Worm (Caenorhabditis elegans) whole organism, L1 larva: Measurements from ENCODE around the gene pfd-2.

Experiments
- C34B4.2 ChIP-seq: sonication (generic microtip); optimal IDR thresholded peaks from 2 replicates; lab custom pipeline; 2017; ENCODE audit warnings: mild to moderate bottlenecking, missing genetic modification characterization, missing compliant biosample characterization
- ama-1 ChIP-seq: fragments of 150-350 bp; optimal IDR thresholded peaks from 2 replicates; lab custom pipeline; 2014
- ceh-82 ChIP-seq, 3 experiments: fragments of 150-350 bp in 1 of 3; sonication (generic microtip) in 2 of 3; optimal IDR thresholded peaks; 2 replicates each; lab custom pipeline; 2014 to 2017; ENCODE audit warnings: missing biosample characterization in 3 of 3, missing genetic modification characterization in 3 of 3
- elt-3 ChIP-seq, 6 experiments: fragments of 150-350 bp in 1 of 6; sonication (generic microtip); optimal IDR thresholded peaks; 2 replicates each; lab custom pipeline; 2017 to 2018; ENCODE audit warnings: missing biosample characterization in 6 of 6, missing genetic modification characterization in 6 of 6, inconsistent platforms in 1 of 6
- fkh-10 ChIP-seq: sonication (generic microtip); optimal IDR thresholded peaks from 2 replicates; lab custom pipeline; 2017; ENCODE audit warnings: missing biosample characterization, missing genetic modification reagents, missing genetic modification characterization
- lin-39 ChIP-seq: fragments of 150-350 bp; optimal IDR thresholded peaks from 2 replicates; lab custom pipeline; 2014; ENCODE audit warnings: missing biosample characterization, missing genetic modification reagents, missing genetic modification characterization
- nhr-11 ChIP-seq: fragments of 150-350 bp; optimal IDR thresholded peaks from 2 replicates; lab custom pipeline; 2014; ENCODE audit warnings: missing biosample characterization, missing genetic modification characterization
- pqm-1 ChIP-seq: sonication (generic microtip); optimal IDR thresholded peaks from 3 replicates; lab custom pipeline; 2017; ENCODE audit warnings: missing biosample characterization, missing genetic modification characterization
- ztf-4 ChIP-seq: fragments of 150-350 bp; optimal IDR thresholded peaks from 2 replicates; lab custom pipeline; 2014; ENCODE audit warnings: missing biosample characterization, missing genetic modification characterization

- TF ChIP-seq ztf-4 (tag; lab: Kevin White, UChicago) (no peak), lin-39 (no peak), nhr-11 (tag; lab: Kevin White, UChicago) (no peak), C34B4.2 (tag; lab: Kevin White, UChicago) (no peak), fkh-10 (GFP tag; lab: Kevin White, UChicago) (no peak), ceh-82 (tag; optimal IDR thresholded peaks at IDR 0.05; lab: Kevin White, UChicago) (no peak), pqm-1 (no peak), elt-3 (tag; optimal IDR thresholded peaks at IDR 0.05; lab: Kevin White, UChicago) (no peak), ama-1 (lab: Kevin White, UChicago) (no peak)
Measured at ce11 chrII:4337731-4338130, 11.2 kb downstream of the pfd-2 start.
